Fruit fly (Drosophila melanogaster) whole organism, embryonic: Measurements from ENCODE around the gene RpS20.

ENCODE experiments used
- Adf1 ChIP-seq: fragments of 200-800 bp; sonication (Bioruptor generic); IDR thresholded peaks from 2 replicates; pipeline ENCODE4 v1.3.6; 2022; ENCODE audit warnings: missing biosample characterization, missing genetic modification characterization
- BtbVII ChIP-seq: fragments of 200-800 bp; sonication (Bioruptor generic); optimal IDR thresholded peaks from 3 replicates; lab custom pipeline; 2017; ENCODE audit warnings: missing biosample characterization, mild to moderate bottlenecking, missing genetic modification characterization
- CG10959 ChIP-seq: fragments of 200-800 bp; sonication (Bioruptor generic); IDR thresholded peaks from 2 replicates; pipeline ENCODE4 v1.3.6; 2022; ENCODE audit warnings: missing biosample characterization, missing genetic modification characterization
- CG15696 ChIP-seq: fragments of 200-800 bp; sonication (Bioruptor generic); optimal IDR thresholded peaks from 2 replicates; lab custom pipeline; 2019; ENCODE audit warnings: missing biosample characterization, mild to moderate bottlenecking, missing genetic modification characterization, moderate library complexity
- CG17385 ChIP-seq: fragments of 200-800 bp; sonication (Bioruptor generic); optimal IDR thresholded peaks from 3 replicates; lab custom pipeline; 2018; ENCODE audit warnings: missing biosample characterization, mild to moderate bottlenecking, missing genetic modification characterization
- CG18599 ChIP-seq: fragments of 200-800 bp; sonication (Bioruptor generic); optimal IDR thresholded peaks from 3 replicates; lab custom pipeline; 2017; ENCODE audit warnings: missing biosample characterization, missing genetic modification characterization, mild to moderate bottlenecking, moderate library complexity, missing genetic modification reagents
- CG2875 ChIP-seq: fragments of 200-800 bp; sonication (Bioruptor generic); optimal IDR thresholded peaks from 2 replicates; lab custom pipeline; 2017; ENCODE audit warnings: missing biosample characterization, mild to moderate bottlenecking, missing genetic modification characterization, missing genetic modification reagents
- CG31224 ChIP-seq: fragments of 200-800 bp; sonication (Bioruptor generic); IDR thresholded peaks from 2 replicates; pipeline ENCODE4 v1.3.6; 2022; ENCODE audit warnings: missing biosample characterization, missing genetic modification characterization
- CG4328 ChIP-seq: fragments of 200-800 bp; sonication (Bioruptor generic); optimal IDR thresholded peaks from 3 replicates; lab custom pipeline; 2017; ENCODE audit warnings: missing biosample characterization, missing genetic modification reagents, missing genetic modification characterization
- CG5245 ChIP-seq: fragments of 200-800 bp; sonication (Bioruptor generic); optimal IDR thresholded peaks from 3 replicates; lab custom pipeline; 2016; ENCODE audit warnings: missing biosample characterization, missing genetic modification characterization
- CG6272 ChIP-seq: fragments of 200-800 bp; sonication (Bioruptor generic); IDR thresholded peaks from 2 replicates; pipeline ENCODE4 v1.3.6; 2022; ENCODE audit warnings: missing biosample characterization, missing genetic modification characterization
- CG6683 ChIP-seq: fragments of 200-800 bp; sonication (Bioruptor generic); optimal IDR thresholded peaks from 2 replicates; lab custom pipeline; 2017; ENCODE audit warnings: missing biosample characterization, mild to moderate bottlenecking, missing genetic modification characterization, missing genetic modification reagents
- CG8290 ChIP-seq, 3 experiments: fragments of 200-800 bp; sonication (Bioruptor generic); optimal IDR thresholded peaks; 2 replicates each; lab custom pipeline; 2016 to 2019; ENCODE audit warnings: missing biosample characterization in 3 of 3, missing genetic modification characterization in 3 of 3, mild to moderate bottlenecking in 2 of 3, moderate library complexity in 1 of 3
- CG8924 ChIP-seq: fragments of 200-800 bp; optimal IDR thresholded peaks from 3 replicates; lab custom pipeline; 2019; ENCODE audit warnings: missing biosample characterization, mild to moderate bottlenecking, missing genetic modification characterization, moderate library complexity
- CrebB ChIP-seq: fragments of 200-800 bp; sonication (Bioruptor generic); optimal IDR thresholded peaks from 3 replicates; lab custom pipeline; 2018; ENCODE audit warnings: missing biosample characterization, mild to moderate bottlenecking, missing genetic modification characterization
- Dek ChIP-seq: fragments of 200-800 bp; sonication (Bioruptor generic); optimal IDR thresholded peaks from 3 replicates; lab custom pipeline; 2019; ENCODE audit warnings: missing biosample characterization, mild to moderate bottlenecking, missing genetic modification characterization, moderate library complexity
- Doc2 ChIP-seq: fragments of 200-800 bp; sonication (Bioruptor generic); IDR thresholded peaks from 2 replicates; pipeline ENCODE4 v1.3.6; 2022; ENCODE audit warnings: missing biosample characterization, missing genetic modification characterization
- HHEX ChIP-seq: fragments of 200-800 bp; sonication (Bioruptor generic); optimal IDR thresholded peaks from 3 replicates; lab custom pipeline; 2017; ENCODE audit warnings: missing biosample characterization, mild to moderate bottlenecking, missing genetic modification characterization, missing genetic modification reagents
- HmgZ ChIP-seq: fragments of 200-800 bp; sonication (Bioruptor generic); optimal IDR thresholded peaks from 2 replicates; lab custom pipeline; 2018; ENCODE audit warnings: missing biosample characterization, mild to moderate bottlenecking, missing genetic modification characterization
- Hr51 ChIP-seq, 2 experiments: fragments of 200-800 bp; sonication (Bioruptor generic); optimal IDR thresholded peaks; 2 replicates in 1 of 2; 3 replicates in 1 of 2; lab custom pipeline; 2016 to 2018; ENCODE audit warnings: missing biosample characterization in 2 of 2, missing genetic modification characterization in 2 of 2, mild to moderate bottlenecking in 1 of 2, moderate library complexity in 1 of 2
- Lpt ChIP-seq: fragments of >200 bp; optimal IDR thresholded peaks from 2 replicates; lab custom pipeline; 2018; ENCODE audit warnings: missing biosample characterization, missing genetic modification characterization
- Med ChIP-seq: fragments of 200-800 bp; sonication (Bioruptor generic); peaks from one replicate; lab custom pipeline; 2016; ENCODE audit warnings: missing biosample characterization, missing genetic modification characterization, mild to moderate bottlenecking, inconsistent platforms, moderate library complexity
- Nf-YC ChIP-seq: fragments of 200-800 bp; optimal IDR thresholded peaks from 3 replicates; lab custom pipeline; 2019; ENCODE audit warnings: missing biosample characterization, mild to moderate bottlenecking, missing genetic modification characterization, moderate library complexity
- Pdp1 ChIP-seq, 2 experiments: fragments of 200-800 bp; sonication (Bioruptor generic); optimal IDR thresholded peaks; 3 replicates each; lab custom pipeline; 2016; ENCODE audit warnings: missing biosample characterization in 2 of 2, missing genetic modification characterization in 2 of 2, mild to moderate bottlenecking in 1 of 2, moderate library complexity in 1 of 2
- Ravus ChIP-seq: fragments of 200-800 bp; sonication (Bioruptor generic); IDR thresholded peaks from 2 replicates; pipeline ENCODE4 v1.3.6; 2022; ENCODE audit warnings: missing biosample characterization, missing genetic modification characterization
- Scr ChIP-seq: fragments of 200-800 bp; sonication (Bioruptor generic); IDR thresholded peaks from 2 replicates; pipeline ENCODE4 v1.3.6; 2022; ENCODE audit warnings: missing biosample characterization, missing genetic modification characterization; ENCODE audit not compliant: partially characterized antibody
- cg ChIP-seq: fragments of 200-800 bp; sonication (Bioruptor generic); optimal IDR thresholded peaks from 3 replicates; lab custom pipeline; 2019; ENCODE audit warnings: missing biosample characterization, mild to moderate bottlenecking, missing genetic modification characterization, moderate library complexity
- chif ChIP-seq, 2 experiments: fragments of 200-800 bp; sonication (Bioruptor generic); optimal IDR thresholded peaks; 3 replicates each; lab custom pipeline; 2016; ENCODE audit warnings: missing biosample characterization in 2 of 2, missing genetic modification characterization in 2 of 2
- chinmo ChIP-seq: fragments of 200-800 bp; sonication (Bioruptor generic); IDR thresholded peaks from 4 replicates; pipeline ENCODE4 v1.3.6; 2022; ENCODE audit warnings: missing biosample characterization, missing genetic modification characterization; ENCODE audit not compliant: partially characterized antibody
- cwo ChIP-seq: fragments of 200-800 bp; sonication (Bioruptor generic); optimal IDR thresholded peaks from 3 replicates; lab custom pipeline; 2017; ENCODE audit warnings: missing biosample characterization, missing genetic modification characterization, mild to moderate bottlenecking, moderate library complexity, missing genetic modification reagents
- dati ChIP-seq: fragments of 200-800 bp; sonication (Bioruptor generic); IDR thresholded peaks from 2 replicates; pipeline ENCODE4 v1.3.6; 2022; ENCODE audit warnings: missing biosample characterization, missing genetic modification characterization
- fd64A ChIP-seq: fragments of 200-800 bp; sonication (Bioruptor generic); optimal IDR thresholded peaks from 3 replicates; lab custom pipeline; 2018; ENCODE audit warnings: missing biosample characterization, mild to moderate bottlenecking, missing genetic modification characterization
- gro ChIP-seq: fragments of 200-800 bp; sonication (Bioruptor generic); optimal IDR thresholded peaks from 2 replicates; lab custom pipeline; 2016; ENCODE audit warnings: missing biosample characterization, missing genetic modification characterization
- luna ChIP-seq: fragments of 200-800 bp; sonication (Bioruptor generic); optimal IDR thresholded peaks from 2 replicates; lab custom pipeline; 2016; ENCODE audit warnings: missing biosample characterization, missing genetic modification characterization
- p53 ChIP-seq: fragments of 200-800 bp; sonication (Bioruptor generic); optimal IDR thresholded peaks from 2 replicates; lab custom pipeline; 2016; ENCODE audit warnings: missing biosample characterization, missing genetic modification characterization
- shn ChIP-seq: fragments of 200-800 bp; sonication (Bioruptor generic); optimal IDR thresholded peaks from 3 replicates; lab custom pipeline; 2016; ENCODE audit warnings: missing biosample characterization, missing genetic modification characterization
- sim ChIP-seq: fragments of 200-800 bp; sonication (Bioruptor generic); IDR thresholded peaks from 2 replicates; pipeline ENCODE4 v1.3.6; 2022; ENCODE audit warnings: missing biosample characterization, missing genetic modification characterization
- so ChIP-seq: fragments of 200-800 bp; sonication (Bioruptor generic); IDR thresholded peaks from 3 replicates; pipeline ENCODE4 v1.3.6; 2022; ENCODE audit warnings: missing biosample characterization, missing genetic modification characterization
- tin ChIP-seq: fragments of 200-800 bp; sonication (Bioruptor generic); optimal IDR thresholded peaks from 3 replicates; lab custom pipeline; 2016; ENCODE audit warnings: missing biosample characterization, missing genetic modification characterization
- ttk ChIP-seq: fragments of 200-800 bp; sonication (Bioruptor generic); IDR thresholded peaks from 2 replicates; pipeline ENCODE4 v2.1.2; 2022; ENCODE audit warnings: missing biosample characterization, missing genetic modification characterization

RpS20 gene

dm6 chr3R:20837242-20837664 lies 15.3 kb downstream of the RpS20 start (continued):
- TF ChIP-seq Dek (tag; lab: Kevin White, UChicago) (no peak), dati (GFP tag; lab: Robert Waterston, UW) (no peak), CG8290 (GFP tag; optimal IDR thresholded peaks at IDR 0.05; lab: Kevin White, UChicago) (no peak), CG8290 (tag; optimal IDR thresholded peaks at IDR 0.05; lab: Kevin White, UChicago) (peak in 1 of 2 experiments; percentile 17), Scr (no peak), gro (GFP tag; lab: Kevin White, UChicago) (peak; percentile 11), Ravus (GFP tag; lab: Robert Waterston, UW) (no peak), so (GFP tag; lab: Robert Waterston, UW) (no peak), chif (GFP tag; optimal IDR thresholded peaks at IDR 0.05; lab: Kevin White, UChicago) (no peak), cg (GFP tag; lab: Kevin White, UChicago) (peak; percentile 14), tin (GFP tag; lab: Kevin White, UChicago) (no peak), CG31224 (GFP tag; lab: Robert Waterston, UW) (no peak), sim (GFP tag; lab: Robert Waterston, UW) (no peak), luna (GFP tag; lab: Kevin White, UChicago) (no peak), cwo (GFP tag; lab: Kevin White, UChicago) (no peak), CG8924 (tag; lab: Kevin White, UChicago) (no peak), CG17385 (GFP tag; lab: Kevin White, UChicago) (no peak), shn (no peak), CG6683 (GFP tag; lab: Kevin White, UChicago) (no peak), HHEX (peak; percentile 23), Lpt (GFP tag; lab: Kevin White, UChicago) (no peak), CG18599 (peak; percentile 14), BtbVII (peak; percentile 57), HmgZ (tag; lab: Kevin White, UChicago) (peak; percentile 43), Hr51 (GFP tag; optimal IDR thresholded peaks at IDR 0.05; lab: Kevin White, UChicago) (no peak), CG6272 (GFP tag; lab: Robert Waterston, UW) (no peak), Doc2 (GFP tag; lab: Robert Waterston, UW) (no peak), CG4328 (GFP tag; lab: Kevin White, UChicago) (no peak)

dm6 chr3R:20838787-20839186 lies 16.8 kb downstream of the RpS20 start:
- peak; percentile 77 for TF ChIP-seq Nf-YC (tag; lab: Kevin White, UChicago)
- peak; percentile 27 for TF ChIP-seq Med (GFP tag; lab: Kevin White, UChicago)
- no peak for TF ChIP-seq p53 (GFP tag; lab: Kevin White, UChicago)
- peak; percentile 71 for TF ChIP-seq Adf1 (GFP tag; lab: Robert Waterston, UW)
- no peak for TF ChIP-seq CG2875
- no peak for TF ChIP-seq Pdp1 (GFP tag; optimal IDR thresholded peaks at IDR 0.05; lab: Kevin White, UChicago)
- peak; percentile 60; the same call in 1 of the 4 replicates for TF ChIP-seq chinmo
- no peak for TF ChIP-seq CG5245 (GFP tag; lab: Kevin White, UChicago)
- TF ChIP-seq fd64A (GFP tag; lab: Kevin White, UChicago), result no peak

DNA sequence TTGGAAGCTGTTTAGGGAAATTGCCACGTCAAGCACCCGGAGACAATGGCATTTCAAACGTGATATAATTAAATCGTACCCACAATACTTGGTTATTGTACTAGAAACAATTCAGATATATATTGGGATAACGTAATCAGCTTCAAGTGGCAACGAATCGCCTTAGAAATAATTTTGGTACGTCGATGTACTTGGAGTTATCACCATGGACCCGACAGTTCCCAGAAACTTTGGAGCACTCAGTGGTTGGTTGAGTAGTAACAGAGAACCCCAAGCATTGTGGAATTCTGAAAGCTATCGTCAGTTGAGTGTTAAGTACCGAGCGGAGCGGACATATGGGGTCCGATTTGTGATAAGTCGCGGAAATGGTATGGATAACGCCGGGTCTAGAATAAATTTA lies 19.9 kb downstream of the RpS20 start, which contains the start of gene CG15695:
Gene CG15695, plus strand, starts transcription at position 301 of the 400 bp plus-strand sequence.
- TF ChIP-seq CG15696 (no peak), ttk (GFP tag; lab: Robert Waterston, UW) (no peak), CG10959 (no peak), CrebB (tag; lab: Kevin White, UChicago) (no peak)
- TF ChIP-seq, all 482 proteins: peak for 0
